Fruit fly (Drosophila melanogaster) whole organism, embryonic: ENCODE data around the gene CG18171.
A peak's percentile ranks its signal among the peaks of the same experiment; 100 is the strongest.

Experiments
- Adf1 ChIP-seq: fragments of 200-800 bp; sonication (Bioruptor generic); IDR thresholded peaks from 2 replicates; pipeline ENCODE4 v1.3.6; 2022; ENCODE audit warnings: missing biosample characterization, missing genetic modification characterization
- Awh ChIP-seq: fragments of 200-800 bp; sonication (Bioruptor generic); IDR thresholded peaks from 2 replicates; pipeline ENCODE4, ENCODE4 v1.3.6; 2022; ENCODE audit warnings: missing biosample characterization, missing genetic modification characterization
- CG10209 ChIP-seq: fragments of 200-800 bp; sonication (Bioruptor generic); optimal IDR thresholded peaks from 3 replicates; lab custom pipeline; 2017; ENCODE audit warnings: missing biosample characterization, mild to moderate bottlenecking, missing genetic modification characterization, missing genetic modification reagents
- CG10274 ChIP-seq: fragments of 200-800 bp; sonication (Bioruptor generic); optimal IDR thresholded peaks from 3 replicates; lab custom pipeline; 2017; ENCODE audit warnings: missing biosample characterization, mild to moderate bottlenecking, missing genetic modification characterization
- CG12769 ChIP-seq: fragments of 200-800 bp; sonication (Bioruptor generic); optimal IDR thresholded peaks from 2 replicates; lab custom pipeline; 2019; ENCODE audit warnings: missing biosample characterization, mild to moderate bottlenecking, missing genetic modification characterization, moderate library complexity
- CG13775 ChIP-seq: fragments of 200-800 bp; sonication (Bioruptor generic); optimal IDR thresholded peaks from 3 replicates; lab custom pipeline; 2017; ENCODE audit warnings: missing biosample characterization, mild to moderate bottlenecking, missing genetic modification characterization
- CG15269 ChIP-seq: fragments of 200-800 bp; sonication (Bioruptor generic); optimal IDR thresholded peaks from 2 replicates; lab custom pipeline; 2018; ENCODE audit warnings: missing biosample characterization, mild to moderate bottlenecking, missing genetic modification characterization, moderate library complexity
- CG6175 ChIP-seq: fragments of 200-800 bp; sonication (Bioruptor generic); IDR thresholded peaks from 3 replicates; pipeline ENCODE4 v1.3.6; 2022; ENCODE audit warnings: missing biosample characterization, missing genetic modification characterization
- CG7786 ChIP-seq: fragments of 200-800 bp; sonication (Bioruptor generic); optimal IDR thresholded peaks from 2 replicates; lab custom pipeline; 2016; ENCODE audit warnings: missing biosample characterization, missing genetic modification characterization
- CG9876 ChIP-seq: fragments of 200-800 bp; sonication (Bioruptor generic); optimal IDR thresholded peaks from 2 replicates; lab custom pipeline; 2016; ENCODE audit warnings: missing biosample characterization, missing genetic modification characterization
- Deaf1 ChIP-seq: fragments of 200-800 bp; optimal IDR thresholded peaks from 3 replicates; lab custom pipeline; 2019; ENCODE audit warnings: missing biosample characterization, mild to moderate bottlenecking, missing genetic modification characterization, moderate library complexity
- HLH4C ChIP-seq: fragments of 200-800 bp; sonication (Bioruptor generic); IDR thresholded peaks from 3 replicates; pipeline ENCODE4 v1.3.6; 2022; ENCODE audit warnings: missing biosample characterization, missing genetic modification characterization; ENCODE audit not compliant: partially characterized antibody
- MBD-R2 ChIP-seq: fragments of 200-800 bp; sonication (Bioruptor generic); IDR thresholded peaks from 2 replicates; pipeline ENCODE4 v1.3.6; 2022; ENCODE audit warnings: missing biosample characterization, missing genetic modification characterization
- Med ChIP-seq: fragments of 200-800 bp; sonication (Bioruptor generic); peaks from one replicate; lab custom pipeline; 2016; ENCODE audit warnings: missing biosample characterization, missing genetic modification characterization, mild to moderate bottlenecking, inconsistent platforms, moderate library complexity
- NC2α ChIP-seq: fragments of 200-800 bp; sonication (Bioruptor generic); optimal IDR thresholded peaks from 2 replicates; lab custom pipeline; 2016; ENCODE audit warnings: missing biosample characterization, missing genetic modification characterization
- PHDP ChIP-seq: fragments of 200-800 bp; sonication (Bioruptor generic); optimal IDR thresholded peaks from 3 replicates; lab custom pipeline; 2018; ENCODE audit warnings: missing biosample characterization, mild to moderate bottlenecking, missing genetic modification characterization, moderate library complexity
- Sry-β ChIP-seq: fragments of 200-800 bp; sonication (Bioruptor generic); optimal IDR thresholded peaks from 2 replicates; lab custom pipeline; 2018; ENCODE audit warnings: missing biosample characterization, mild to moderate bottlenecking, missing genetic modification characterization, moderate library complexity
- Stat92E ChIP-seq, 3 experiments: fragments of >200 bp in 2 of 3; fragments of 200-800 bp in 1 of 3; sonication (Bioruptor generic) in 1 of 3; optimal IDR thresholded peaks; 2 replicates each; lab custom pipeline; 2017 to 2019; ENCODE audit warnings: missing biosample characterization in 3 of 3, missing genetic modification characterization in 3 of 3, mild to moderate bottlenecking in 1 of 3, moderate library complexity in 1 of 3
- abd-A ChIP-seq: fragments of 200-800 bp; sonication (Bioruptor generic); optimal IDR thresholded peaks from 3 replicates; lab custom pipeline; 2019; ENCODE audit warnings: missing biosample characterization, mild to moderate bottlenecking, missing genetic modification characterization, moderate library complexity
- bsh ChIP-seq, 2 experiments: fragments of 200-800 bp; sonication (Bioruptor generic); optimal IDR thresholded peaks; 2 replicates each; lab custom pipeline; 2017 to 2018; ENCODE audit warnings: mild to moderate bottlenecking in 2 of 2, missing biosample characterization in 2 of 2, missing genetic modification characterization in 2 of 2, moderate library complexity in 1 of 2
- cato ChIP-seq: fragments of 200-800 bp; sonication (Bioruptor generic); optimal IDR thresholded peaks from 2 replicates; lab custom pipeline; 2016; ENCODE audit warnings: missing biosample characterization, missing genetic modification characterization, borderline replicate concordance
- chinmo ChIP-seq: fragments of 200-800 bp; sonication (Bioruptor generic); IDR thresholded peaks from 4 replicates; pipeline ENCODE4 v1.3.6; 2022; ENCODE audit warnings: missing biosample characterization, missing genetic modification characterization; ENCODE audit not compliant: partially characterized antibody
- ci ChIP-seq: fragments of 200-800 bp; sonication (Bioruptor generic); IDR thresholded peaks from 3 replicates; pipeline ENCODE4 v1.3.6; 2022; ENCODE audit warnings: missing biosample characterization, missing genetic modification characterization
- cwo ChIP-seq: fragments of 200-800 bp; sonication (Bioruptor generic); optimal IDR thresholded peaks from 3 replicates; lab custom pipeline; 2017; ENCODE audit warnings: missing biosample characterization, missing genetic modification characterization, mild to moderate bottlenecking, moderate library complexity, missing genetic modification reagents
- eve ChIP-seq, 2 experiments: fragments of >200 bp; optimal IDR thresholded peaks; 2 replicates each; lab custom pipeline; 2017; ENCODE audit warnings: missing biosample characterization in 2 of 2, missing genetic modification characterization in 2 of 2
- grn ChIP-seq: fragments of 200-800 bp; sonication (Bioruptor generic); optimal IDR thresholded peaks from 3 replicates; lab custom pipeline; 2017; ENCODE audit warnings: missing biosample characterization, missing genetic modification characterization
- hth ChIP-seq: fragments of >200 bp; optimal IDR thresholded peaks from 2 replicates; lab custom pipeline; 2017; ENCODE audit warnings: inconsistent platforms
- kni ChIP-seq: fragments of 200-800 bp; sonication (Bioruptor generic); optimal IDR thresholded peaks from 3 replicates; lab custom pipeline; 2017; ENCODE audit warnings: mild to moderate bottlenecking, missing biosample characterization, missing genetic modification reagents, missing genetic modification characterization
- lab ChIP-seq: fragments of 200-800 bp; sonication (Bioruptor generic); optimal IDR thresholded peaks from 3 replicates; lab custom pipeline; 2017; ENCODE audit warnings: missing biosample characterization, missing genetic modification characterization, mild to moderate bottlenecking, moderate library complexity, missing genetic modification reagents
- nerfin-2 ChIP-seq: fragments of 200-800 bp; sonication (Bioruptor generic); IDR thresholded peaks from 2 replicates; pipeline ENCODE4 v1.3.6; 2022; ENCODE audit warnings: missing biosample characterization, missing genetic modification characterization; ENCODE audit not compliant: partially characterized antibody
- oc ChIP-seq: fragments of 200-800 bp; sonication (Bioruptor generic); optimal IDR thresholded peaks from 2 replicates; lab custom pipeline; 2018; ENCODE audit warnings: missing biosample characterization, mild to moderate bottlenecking, missing genetic modification characterization, moderate library complexity
- onecut ChIP-seq: fragments of 200-800 bp; sonication (Bioruptor generic); IDR thresholded peaks from 2 replicates; pipeline ENCODE4 v1.3.6; 2022; ENCODE audit warnings: missing biosample characterization, missing genetic modification characterization
- pb ChIP-seq: fragments of 200-800 bp; sonication (Bioruptor generic); optimal IDR thresholded peaks from 3 replicates; lab custom pipeline; 2016; ENCODE audit warnings: missing biosample characterization, missing genetic modification characterization
- ranshi ChIP-seq: fragments of 200-800 bp; sonication (Bioruptor generic); IDR thresholded peaks from 2 replicates; pipeline ENCODE4 v1.3.6; 2022; ENCODE audit warnings: missing biosample characterization, missing genetic modification characterization
- row ChIP-seq: fragments of 200-800 bp; sonication (Bioruptor generic); IDR thresholded peaks from 3 replicates; pipeline ENCODE4 v1.3.6; 2022; ENCODE audit warnings: missing biosample characterization, missing genetic modification characterization
- sd ChIP-seq: fragments of 200-800 bp; sonication (Bioruptor generic); optimal IDR thresholded peaks from 3 replicates; lab custom pipeline; 2018; ENCODE audit warnings: missing biosample characterization, mild to moderate bottlenecking, missing genetic modification characterization, moderate library complexity
- sim ChIP-seq: fragments of 200-800 bp; sonication (Bioruptor generic); IDR thresholded peaks from 2 replicates; pipeline ENCODE4 v1.3.6; 2022; ENCODE audit warnings: missing biosample characterization, missing genetic modification characterization
- sug ChIP-seq: fragments of 200-800 bp; optimal IDR thresholded peaks from 2 replicates; lab custom pipeline; 2019; ENCODE audit warnings: missing biosample characterization, mild to moderate bottlenecking, missing genetic modification characterization, moderate library complexity
- tio ChIP-seq: fragments of 200-800 bp; sonication (Bioruptor generic); optimal IDR thresholded peaks from 2 replicates; lab custom pipeline; 2017; ENCODE audit warnings: missing biosample characterization, missing genetic modification characterization, inconsistent platforms
- unpg ChIP-seq: fragments of 200-800 bp; sonication (Bioruptor generic); optimal IDR thresholded peaks from 3 replicates; lab custom pipeline; 2018; ENCODE audit warnings: missing biosample characterization, mild to moderate bottlenecking, missing genetic modification characterization, moderate library complexity
- vvl ChIP-seq: fragments of 200-800 bp; sonication (Bioruptor generic); IDR thresholded peaks from 2 replicates; pipeline ENCODE4 v1.3.6; 2022; ENCODE audit warnings: missing biosample characterization, missing genetic modification characterization
- z ChIP-seq: fragments of 200-800 bp; sonication (Bioruptor generic); IDR thresholded peaks from 3 replicates; pipeline ENCODE4 v1.3.6; 2022; ENCODE audit warnings: missing biosample characterization, missing genetic modification characterization

The CG18171 gene

dm6 chr3L:1679394-1679793, 43.6 kb downstream of the CG18171 start:
- TF ChIP-seq MBD-R2 (GFP tag; lab: Robert Waterston, UW) (no peak), bsh (GFP tag; optimal IDR thresholded peaks at IDR 0.05; lab: Kevin White, UChicago) (peak in 1 of 2 experiments; percentile 14), cwo (GFP tag; lab: Kevin White, UChicago) (peak; percentile 32)

dm6 chr3L:1676222-1676621, 46.7 kb downstream of the CG18171 start:
- no peak for TF ChIP-seq ranshi (GFP tag; lab: Robert Waterston, UW)
- TF ChIP-seq kni (GFP tag; lab: Kevin White, UChicago) = peak; percentile 67
- TF ChIP-seq abd-A (tag; lab: Kevin White, UChicago) = peak; percentile 79
- no peak for TF ChIP-seq tio (GFP tag; lab: Kevin White, UChicago)
- TF ChIP-seq Stat92E (GFP tag; optimal IDR thresholded peaks at IDR 0.05; lab: Kevin White, UChicago) = peak in 1 of 3 experiments; percentile 36
- TF ChIP-seq CG12769 (tag; lab: Kevin White, UChicago) = peak; percentile 10
- TF ChIP-seq grn (GFP tag; lab: Kevin White, UChicago) = peak; percentile 46
- no peak for TF ChIP-seq sug
- TF ChIP-seq sd = peak; percentile 50

- no peak for TF ChIP-seq NC2α (GFP tag; lab: Kevin White, UChicago)
- no peak for TF ChIP-seq unpg
- no peak for TF ChIP-seq CG10209
- TF ChIP-seq CG12769 (tag; lab: Kevin White, UChicago) = peak; percentile 53
- TF ChIP-seq lab (GFP tag; lab: Kevin White, UChicago) = no peak
- TF ChIP-seq nerfin-2 (GFP tag; lab: Robert Waterston, UW) = no peak
- no peak for TF ChIP-seq HLH4C (GFP tag; lab: Robert Waterston, UW)
- TF ChIP-seq cato = no peak
- no peak for TF ChIP-seq hth (lab: Kevin White, UChicago)
- TF ChIP-seq vvl = peak; percentile 76
- TF ChIP-seq chinmo (GFP tag; lab: Robert Waterston, UW) = no peak
- peak; percentile 74 for TF ChIP-seq grn (GFP tag; lab: Kevin White, UChicago)
- TF ChIP-seq oc (tag; lab: Kevin White, UChicago) = peak; percentile 37
- TF ChIP-seq CG7786 = no peak
- TF ChIP-seq sim (GFP tag; lab: Robert Waterston, UW) = no peak
- TF ChIP-seq Sry-β (GFP tag; lab: Kevin White, UChicago) = no peak
- TF ChIP-seq MBD-R2 (GFP tag; lab: Robert Waterston, UW) = no peak
- TF ChIP-seq eve (GFP tag; optimal IDR thresholded peaks at IDR 0.05; lab: Kevin White, UChicago) = no peak
- peak; percentile 65 for TF ChIP-seq sd
- peak; percentile 67 for TF ChIP-seq onecut (GFP tag; lab: Robert Waterston, UW)
- TF ChIP-seq CG13775 (GFP tag; lab: Kevin White, UChicago) = no peak
- TF ChIP-seq abd-A (tag; lab: Kevin White, UChicago) = peak; percentile 78
- TF ChIP-seq, all 482 proteins: peak for 7
Measured at dm6 chr3L:1675242-1675641, 47.7 kb downstream of the CG18171 start.

dm6 chr3L:1674381-1674780, 48.6 kb downstream of the CG18171 start, which contains the start of gene CG7991:
CG7991 (plus strand) TSS chr3L:1674709.
- TF ChIP-seq CG9876 (GFP tag; lab: Kevin White, UChicago) (no peak), Med (GFP tag; lab: Kevin White, UChicago) (peak; percentile 45), ci (GFP tag; lab: Robert Waterston, UW) (0 out of 3 replicates have a peak, but pooled peaks have one; percentile 15), CG6175 (GFP tag; lab: Robert Waterston, UW) (peak; percentile 90), Awh (GFP tag; lab: Robert Waterston, UW) (peak; percentile 41; the same call in 1 of the 2 replicates), PHDP (tag; lab: Kevin White, UChicago) (no peak), Adf1 (peak; percentile 73), z (GFP tag; lab: Robert Waterston, UW) (0 out of 3 replicates have a peak, but pooled peaks have one; percentile 21), Deaf1 (tag; lab: Kevin White, UChicago) (peak; percentile 52), row (GFP tag; lab: Robert Waterston, UW) (0 out of 3 replicates have a peak, but pooled peaks have one; percentile 16), pb (GFP tag; lab: Kevin White, UChicago) (peak; percentile 2), kni (GFP tag; lab: Kevin White, UChicago) (peak; percentile 52), CG15269 (tag; lab: Kevin White, UChicago) (peak; percentile 81), chinmo (GFP tag; lab: Robert Waterston, UW) (peak; percentile 76; the same call in 1 of the 4 replicates), CG10274 (GFP tag; lab: Kevin White, UChicago) (no peak), CG12769 (tag; lab: Kevin White, UChicago) (peak; percentile 42)
- TF ChIP-seq, all 482 proteins: peak for 13
